Fruit fly (Drosophila melanogaster) whole organism, embryonic: ENCODE results near the gene CG31436.

ENCODE experiments used
- Atf-2 ChIP-seq: fragments of 200-800 bp; sonication (Bioruptor generic); optimal IDR thresholded peaks from 2 replicates; lab custom pipeline; 2016; ENCODE audit warnings: missing biosample characterization, missing genetic modification characterization
- B-H2 ChIP-seq: fragments of 200-800 bp; sonication (Bioruptor generic); optimal IDR thresholded peaks from 2 replicates; lab custom pipeline; 2018; ENCODE audit warnings: missing biosample characterization, mild to moderate bottlenecking, missing genetic modification characterization
- CG10462 ChIP-seq: fragments of 200-800 bp; sonication (Bioruptor generic); optimal IDR thresholded peaks from 2 replicates; lab custom pipeline; 2016; ENCODE audit warnings: missing biosample characterization, missing genetic modification characterization
- CG11247 ChIP-seq: fragments of 200-800 bp; sonication (Bioruptor generic); IDR thresholded peaks from 2 replicates; pipeline ENCODE4 v1.3.6; 2022; ENCODE audit warnings: missing biosample characterization, missing genetic modification characterization
- CG11696 ChIP-seq: fragments of 200-800 bp; sonication (Bioruptor generic); IDR thresholded peaks from 2 replicates; pipeline ENCODE4 v1.3.6; 2022; ENCODE audit warnings: missing biosample characterization, missing genetic modification characterization
- CG12744 ChIP-seq: fragments of 200-800 bp; sonication (Bioruptor generic); optimal IDR thresholded peaks from 2 replicates; lab custom pipeline; 2016; ENCODE audit warnings: missing biosample characterization, missing genetic modification characterization
- CG13296 ChIP-seq: fragments of 200-800 bp; sonication (Bioruptor generic); optimal IDR thresholded peaks from 3 replicates; lab custom pipeline; 2018; ENCODE audit warnings: missing biosample characterization, mild to moderate bottlenecking, missing genetic modification characterization
- CG13894 ChIP-seq: fragments of 200-800 bp; sonication (Bioruptor generic); optimal IDR thresholded peaks from 3 replicates; lab custom pipeline; 2018; ENCODE audit warnings: missing biosample characterization, mild to moderate bottlenecking, missing genetic modification characterization, moderate library complexity
- CG15073 ChIP-seq: fragments of 200-800 bp; sonication (Bioruptor generic); optimal IDR thresholded peaks from 2 replicates; lab custom pipeline; 2016; ENCODE audit warnings: missing biosample characterization, missing genetic modification characterization
- CG15514 ChIP-seq: fragments of 200-800 bp; sonication (Bioruptor generic); optimal IDR thresholded peaks from 3 replicates; lab custom pipeline; 2017; ENCODE audit warnings: missing biosample characterization, missing genetic modification characterization, mild to moderate bottlenecking, moderate library complexity, missing genetic modification reagents
- CG1647 ChIP-seq: fragments of 200-800 bp; sonication (Bioruptor generic); optimal IDR thresholded peaks from 3 replicates; lab custom pipeline; 2016; ENCODE audit warnings: missing biosample characterization, missing genetic modification characterization
- CG16863 ChIP-seq: fragments of 200-800 bp; sonication (Bioruptor generic); optimal IDR thresholded peaks from 3 replicates; lab custom pipeline; 2016; ENCODE audit warnings: missing biosample characterization, missing genetic modification characterization
- CG1792 ChIP-seq: fragments of 200-800 bp; sonication (Bioruptor generic); optimal IDR thresholded peaks from 2 replicates; lab custom pipeline; 2016; ENCODE audit warnings: missing biosample characterization, missing genetic modification characterization
- CG1832 ChIP-seq: fragments of 200-800 bp; sonication (Bioruptor generic); optimal IDR thresholded peaks from 2 replicates; lab custom pipeline; 2017; ENCODE audit warnings: missing biosample characterization, mild to moderate bottlenecking, missing genetic modification characterization, inconsistent platforms
- CG2875 ChIP-seq: fragments of 200-800 bp; sonication (Bioruptor generic); optimal IDR thresholded peaks from 2 replicates; lab custom pipeline; 2017; ENCODE audit warnings: missing biosample characterization, mild to moderate bottlenecking, missing genetic modification characterization, missing genetic modification reagents
- CG3407 ChIP-seq: fragments of 200-800 bp; sonication (Bioruptor generic); optimal IDR thresholded peaks from 2 replicates; lab custom pipeline; 2018; ENCODE audit warnings: missing biosample characterization, mild to moderate bottlenecking, missing genetic modification characterization
- CG34422 ChIP-seq: fragments of 200-800 bp; sonication (Bioruptor generic); IDR thresholded peaks from 3 replicates; pipeline ENCODE4 v1.3.6; 2022; ENCODE audit warnings: missing biosample characterization, missing genetic modification characterization
- CG3726 ChIP-seq: fragments of 200-800 bp; sonication (Bioruptor generic); IDR thresholded peaks from 3 replicates; pipeline ENCODE4, ENCODE4 v1.3.6; 2022; ENCODE audit warnings: missing biosample characterization, missing genetic modification characterization
- CG3847 ChIP-seq: fragments of 200-800 bp; sonication (Bioruptor generic); IDR thresholded peaks from 2 replicates; pipeline ENCODE4 v1.3.6; 2022; ENCODE audit warnings: missing biosample characterization, missing genetic modification characterization
- CG4360 ChIP-seq: fragments of 200-800 bp; sonication (Bioruptor generic); IDR thresholded peaks from 2 replicates; pipeline ENCODE4 v1.3.6; 2022; ENCODE audit warnings: missing biosample characterization, missing genetic modification characterization
- CG4404 ChIP-seq: fragments of 200-800 bp; sonication (Bioruptor generic); IDR thresholded peaks from 2 replicates; pipeline ENCODE4 v1.3.6; 2022; ENCODE audit warnings: missing biosample characterization, missing genetic modification characterization
- CG4424 ChIP-seq: fragments of 200-800 bp; sonication (Bioruptor generic); optimal IDR thresholded peaks from 3 replicates; lab custom pipeline; 2016; ENCODE audit warnings: missing biosample characterization, missing genetic modification characterization
- CG6272 ChIP-seq: fragments of 200-800 bp; sonication (Bioruptor generic); IDR thresholded peaks from 2 replicates; pipeline ENCODE4 v1.3.6; 2022; ENCODE audit warnings: missing biosample characterization, missing genetic modification characterization
- CG6765 ChIP-seq: fragments of 200-800 bp; sonication (Bioruptor generic); optimal IDR thresholded peaks from 3 replicates; lab custom pipeline; 2017; ENCODE audit warnings: missing biosample characterization, mild to moderate bottlenecking, missing genetic modification characterization
- CG7839 ChIP-seq: fragments of 200-800 bp; sonication (Bioruptor generic); optimal IDR thresholded peaks from 3 replicates; lab custom pipeline; 2018; ENCODE audit warnings: missing biosample characterization, mild to moderate bottlenecking, missing genetic modification characterization, moderate library complexity
- CG8388 ChIP-seq: fragments of 200-800 bp; sonication (Bioruptor generic); optimal IDR thresholded peaks from 2 replicates; lab custom pipeline; 2019; ENCODE audit warnings: missing biosample characterization, mild to moderate bottlenecking, missing genetic modification characterization, moderate library complexity
- CG9817 ChIP-seq: fragments of 200-800 bp; sonication (Bioruptor generic); optimal IDR thresholded peaks from 2 replicates; lab custom pipeline; 2018; ENCODE audit warnings: missing biosample characterization, mild to moderate bottlenecking, missing genetic modification characterization, moderate library complexity
- CG9932 ChIP-seq: fragments of 200-800 bp; sonication (Bioruptor generic); IDR thresholded peaks from 2 replicates; pipeline ENCODE4 v1.3.6; 2022; ENCODE audit warnings: missing biosample characterization, missing genetic modification characterization
- Chrac-16 ChIP-seq: fragments of 200-800 bp; sonication (Bioruptor generic); optimal IDR thresholded peaks from 3 replicates; lab custom pipeline; 2016; ENCODE audit warnings: missing biosample characterization, missing genetic modification characterization
- Dfd ChIP-seq, 2 experiments: fragments of >200 bp; optimal IDR thresholded peaks; 2 replicates each; lab custom pipeline; 2017; ENCODE audit warnings: missing biosample characterization in 2 of 2, missing genetic modification characterization in 2 of 2
- E2f1 ChIP-seq: fragments of 200-800 bp; sonication (Bioruptor generic); IDR thresholded peaks from 2 replicates; pipeline ENCODE4 v1.3.6; 2022; ENCODE audit warnings: missing biosample characterization, missing genetic modification characterization
- Elba2 ChIP-seq: fragments of 200-800 bp; sonication (Bioruptor generic); optimal IDR thresholded peaks from 3 replicates; lab custom pipeline; 2016; ENCODE audit warnings: missing biosample characterization, missing genetic modification characterization
- Hr51 ChIP-seq, 2 experiments: fragments of 200-800 bp; sonication (Bioruptor generic); optimal IDR thresholded peaks; 2 replicates in 1 of 2; 3 replicates in 1 of 2; lab custom pipeline; 2016 to 2018; ENCODE audit warnings: missing biosample characterization in 2 of 2, missing genetic modification characterization in 2 of 2, mild to moderate bottlenecking in 1 of 2, moderate library complexity in 1 of 2
- Meics ChIP-seq: fragments of 200-800 bp; sonication (Bioruptor generic); optimal IDR thresholded peaks from 2 replicates; lab custom pipeline; 2017; ENCODE audit warnings: missing biosample characterization, mild to moderate bottlenecking, missing genetic modification characterization
- PHDP ChIP-seq: fragments of 200-800 bp; sonication (Bioruptor generic); optimal IDR thresholded peaks from 3 replicates; lab custom pipeline; 2018; ENCODE audit warnings: missing biosample characterization, mild to moderate bottlenecking, missing genetic modification characterization, moderate library complexity
- Sry-β ChIP-seq: fragments of 200-800 bp; sonication (Bioruptor generic); optimal IDR thresholded peaks from 2 replicates; lab custom pipeline; 2018; ENCODE audit warnings: missing biosample characterization, mild to moderate bottlenecking, missing genetic modification characterization, moderate library complexity
- Taf1 ChIP-seq: fragments of 200-800 bp; sonication (Bioruptor generic); IDR thresholded peaks from 2 replicates; pipeline ENCODE4 v1.3.6; 2022; ENCODE audit warnings: missing biosample characterization, missing genetic modification characterization
- bab2 ChIP-seq: fragments of 200-800 bp; sonication (Bioruptor generic); optimal IDR thresholded peaks from 2 replicates; lab custom pipeline; 2016; ENCODE audit warnings: missing biosample characterization, missing genetic modification characterization
- cas ChIP-seq: fragments of 200-800 bp; sonication (Bioruptor generic); IDR thresholded peaks from 2 replicates; pipeline ENCODE4 v1.3.6; 2022; ENCODE audit warnings: missing biosample characterization, missing genetic modification characterization
- danr ChIP-seq: fragments of 200-800 bp; sonication (Bioruptor generic); IDR thresholded peaks from 2 replicates; pipeline ENCODE4 v1.3.6; 2022; ENCODE audit warnings: missing biosample characterization, missing genetic modification characterization
- fd3F ChIP-seq: fragments of 200-800 bp; sonication (Bioruptor generic); optimal IDR thresholded peaks from 2 replicates; lab custom pipeline; 2018; ENCODE audit warnings: missing biosample characterization, mild to moderate bottlenecking, missing genetic modification characterization, moderate library complexity
- inv ChIP-seq: fragments of 200-800 bp; sonication (Bioruptor generic); IDR thresholded peaks from 2 replicates; pipeline ENCODE4 v1.3.6; 2022; ENCODE audit warnings: missing biosample characterization, missing genetic modification characterization; ENCODE audit not compliant: partially characterized antibody
- lab ChIP-seq: fragments of 200-800 bp; sonication (Bioruptor generic); optimal IDR thresholded peaks from 3 replicates; lab custom pipeline; 2017; ENCODE audit warnings: missing biosample characterization, missing genetic modification characterization, mild to moderate bottlenecking, moderate library complexity, missing genetic modification reagents
- nerfin-1 ChIP-seq: fragments of 200-800 bp; sonication (Bioruptor generic); optimal IDR thresholded peaks from 3 replicates; lab custom pipeline; 2019; ENCODE audit warnings: missing biosample characterization, mild to moderate bottlenecking, missing genetic modification characterization, moderate library complexity
- odd ChIP-seq: fragments of 200-800 bp; sonication (Bioruptor generic); optimal IDR thresholded peaks from 2 replicates; lab custom pipeline; 2017; ENCODE audit warnings: missing biosample characterization, mild to moderate bottlenecking, missing genetic modification characterization
- phol ChIP-seq: fragments of 200-800 bp; sonication (Bioruptor generic); optimal IDR thresholded peaks from 3 replicates; lab custom pipeline; 2018; ENCODE audit warnings: missing biosample characterization, mild to moderate bottlenecking, missing genetic modification characterization, moderate library complexity
- salm ChIP-seq: fragments of 200-800 bp; sonication (Bioruptor generic); optimal IDR thresholded peaks from 2 replicates; lab custom pipeline; 2018; ENCODE audit warnings: missing biosample characterization, mild to moderate bottlenecking, missing genetic modification characterization
- sr ChIP-seq: fragments of 200-800 bp; sonication (Bioruptor generic); IDR thresholded peaks from 3 replicates; pipeline ENCODE4 v1.3.6; 2022; ENCODE audit warnings: missing biosample characterization, missing genetic modification characterization
- trem ChIP-seq: fragments of 200-800 bp; optimal IDR thresholded peaks from 3 replicates; lab custom pipeline; 2019; ENCODE audit warnings: missing biosample characterization, mild to moderate bottlenecking, missing genetic modification characterization, moderate library complexity
- vvl ChIP-seq: fragments of 200-800 bp; sonication (Bioruptor generic); IDR thresholded peaks from 2 replicates; pipeline ENCODE4 v1.3.6; 2022; ENCODE audit warnings: missing biosample characterization, missing genetic modification characterization
- wek ChIP-seq: fragments of 200-800 bp; sonication (Bioruptor generic); optimal IDR thresholded peaks from 3 replicates; lab custom pipeline; 2018; ENCODE audit warnings: missing biosample characterization, mild to moderate bottlenecking, missing genetic modification characterization, moderate library complexity
- zen2 ChIP-seq: fragments of 200-800 bp; sonication (Bioruptor generic); IDR thresholded peaks from 3 replicates; pipeline ENCODE4 v1.3.6; 2022; ENCODE audit warnings: missing biosample characterization, missing genetic modification characterization; ENCODE audit not compliant: partially characterized antibody

CG31436 gene

DNA sequence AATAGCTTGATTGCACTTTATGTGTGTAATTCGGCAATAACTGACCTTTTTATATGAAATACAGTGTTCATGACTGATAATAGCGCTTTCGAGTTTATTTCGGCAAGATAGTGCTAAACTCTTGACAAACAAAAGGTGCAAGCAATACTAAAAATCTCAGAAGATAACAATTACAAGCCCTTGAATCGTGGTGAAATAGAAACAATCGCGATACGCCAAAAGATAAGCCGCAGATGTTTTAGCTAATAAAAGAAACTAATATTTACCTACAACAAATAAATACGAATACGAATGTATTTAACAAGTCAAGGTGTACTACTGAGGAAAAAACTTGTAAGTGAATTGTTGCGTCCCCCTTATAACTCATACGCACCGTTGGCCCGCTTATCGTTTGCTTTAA, 28.7 kb upstream of the CG31436 start (continued):
- TF ChIP-seq CG15073 (GFP tag; lab: Kevin White, UChicago): no peak
- no peak for TF ChIP-seq danr (GFP tag; lab: Robert Waterston, UW)
- TF ChIP-seq Dfd (GFP tag; optimal IDR thresholded peaks at IDR 0.05; lab: Kevin White, UChicago): no peak
- peak; percentile 10 for TF ChIP-seq salm (tag; lab: Kevin White, UChicago)
- peak; percentile 61 for TF ChIP-seq odd (GFP tag; lab: Kevin White, UChicago)
- no peak for TF ChIP-seq CG4404 (GFP tag; lab: Robert Waterston, UW)
- TF ChIP-seq sr: no peak
- no peak for TF ChIP-seq CG8388 (GFP tag; lab: Kevin White, UChicago)
- no peak for TF ChIP-seq CG1832 (GFP tag; lab: Kevin White, UChicago)
- TF ChIP-seq cas (GFP tag; lab: Robert Waterston, UW): no peak
- TF ChIP-seq inv: no peak
- no peak for TF ChIP-seq Taf1 (GFP tag; lab: Robert Waterston, UW)
- peak; percentile 26 for TF ChIP-seq CG9817
- peak; percentile 71 for TF ChIP-seq PHDP (tag; lab: Kevin White, UChicago)
- no peak for TF ChIP-seq CG6272 (GFP tag; lab: Robert Waterston, UW)
- no peak for TF ChIP-seq CG9932 (GFP tag; lab: Robert Waterston, UW)
- no peak for TF ChIP-seq E2f1 (GFP tag; lab: Robert Waterston, UW)
- TF ChIP-seq Sry-β (GFP tag; lab: Kevin White, UChicago): no peak
- TF ChIP-seq CG15514: peak; percentile 48
- peak; percentile 68 for TF ChIP-seq CG6765
- no peak for TF ChIP-seq bab2 (GFP tag; lab: Kevin White, UChicago)
- TF ChIP-seq Elba2 (GFP tag; lab: Kevin White, UChicago): no peak
- TF ChIP-seq CG11247 (GFP tag; lab: Robert Waterston, UW): no peak
- TF ChIP-seq Meics (GFP tag; lab: Kevin White, UChicago): peak; percentile 60
- TF ChIP-seq lab (GFP tag; lab: Kevin White, UChicago): peak; percentile 81
- no peak for TF ChIP-seq CG3847 (GFP tag; lab: Robert Waterston, UW)
- no peak for TF ChIP-seq wek (GFP tag; lab: Kevin White, UChicago)
- TF ChIP-seq CG34422 (GFP tag; lab: Robert Waterston, UW): no peak
- no peak for TF ChIP-seq CG11696 (GFP tag; lab: Robert Waterston, UW)
- no peak for TF ChIP-seq CG3407 (GFP tag; lab: Kevin White, UChicago)
- no peak for TF ChIP-seq Chrac-16
- TF ChIP-seq CG4360 (GFP tag; lab: Robert Waterston, UW): no peak
- no peak for TF ChIP-seq nerfin-1 (tag; lab: Kevin White, UChicago)
- TF ChIP-seq fd3F (GFP tag; lab: Kevin White, UChicago): peak; percentile 50
- TF ChIP-seq Hr51 (GFP tag; optimal IDR thresholded peaks at IDR 0.05; lab: Kevin White, UChicago): no peak
- no peak for TF ChIP-seq CG10462 (GFP tag; lab: Kevin White, UChicago)
- TF ChIP-seq zen2 (GFP tag; lab: Robert Waterston, UW): no peak
- TF ChIP-seq B-H2 (GFP tag; lab: Kevin White, UChicago): peak; percentile 36
- peak; percentile 57 for TF ChIP-seq CG13894
- no peak for TF ChIP-seq CG7839 (tag; lab: Kevin White, UChicago)
- TF ChIP-seq CG3726 (GFP tag; lab: Robert Waterston, UW): no peak
- no peak for TF ChIP-seq CG2875 (GFP tag; lab: Kevin White, UChicago)
- TF ChIP-seq vvl: no peak
- no peak for TF ChIP-seq Atf-2 (GFP tag; lab: Kevin White, UChicago)
- TF ChIP-seq trem (tag; lab: Kevin White, UChicago): no peak
- no peak for TF ChIP-seq CG12744 (GFP tag; lab: Kevin White, UChicago)
- no peak for TF ChIP-seq CG4424 (GFP tag; lab: Kevin White, UChicago)
- TF ChIP-seq phol (tag; lab: Kevin White, UChicago): no peak
- no peak for TF ChIP-seq CG1792 (GFP tag; lab: Kevin White, UChicago)
- TF ChIP-seq CG16863: no peak
- TF ChIP-seq CG1647 (GFP tag; lab: Kevin White, UChicago): no peak
- peak; percentile 81 for TF ChIP-seq CG13296
